Worm (Caenorhabditis elegans) whole organism, L3 larva: Measurements from ENCODE around the gene Y55F3AM.5.
A peak's percentile ranks its signal among the peaks of the same experiment; 100 is the strongest.

Source experiments
- R02D3.7 ChIP-seq: fragments of 150-350 bp; optimal IDR thresholded peaks from 2 replicates; lab custom pipeline; 2014; ENCODE audit warnings: missing biosample characterization, missing genetic modification characterization
- ZK546.5 ChIP-seq: sonication (generic microtip); optimal IDR thresholded peaks from 2 replicates; lab custom pipeline; 2017; ENCODE audit warnings: missing biosample characterization, missing genetic modification characterization
- aly-2 ChIP-seq: fragments of 150-350 bp; optimal IDR thresholded peaks from 2 replicates; lab custom pipeline; 2014; ENCODE audit warnings: missing biosample characterization, missing genetic modification characterization
- ama-1 ChIP-seq: fragments of 150-350 bp; optimal IDR thresholded peaks from 2 replicates; lab custom pipeline; 2018
- ceh-16 ChIP-seq: sonication (generic microtip); optimal IDR thresholded peaks from 2 replicates; lab custom pipeline; 2017; ENCODE audit warnings: missing biosample characterization, missing genetic modification characterization
- ceh-82 ChIP-seq: fragments of 150-350 bp; optimal IDR thresholded peaks from 2 replicates; lab custom pipeline; 2014; ENCODE audit warnings: missing biosample characterization, missing genetic modification characterization
- ceh-9 ChIP-seq: sonication (generic microtip); optimal IDR thresholded peaks from 2 replicates; lab custom pipeline; 2018; ENCODE audit warnings: missing biosample characterization, missing genetic modification characterization
- daf-12 ChIP-seq: fragments of 150-350 bp; optimal IDR thresholded peaks from 2 replicates; lab custom pipeline; 2014; ENCODE audit warnings: missing biosample characterization, missing genetic modification reagents, missing genetic modification characterization
- egl-27 ChIP-seq: sonication (generic microtip); optimal IDR thresholded peaks from 4 replicates; lab custom pipeline; 2017; ENCODE audit warnings: missing biosample characterization, missing genetic modification reagents, missing genetic modification characterization
- egl-5 ChIP-seq: fragments of 150-350 bp; optimal IDR thresholded peaks from 2 replicates; lab custom pipeline; 2017; ENCODE audit warnings: missing biosample characterization, missing genetic modification reagents, missing genetic modification characterization, inconsistent platforms
- elt-1 ChIP-seq: fragments of 150-350 bp; optimal IDR thresholded peaks from 2 replicates; lab custom pipeline; 2014; ENCODE audit warnings: missing biosample characterization, missing genetic modification characterization
- elt-2 ChIP-seq: sonication (generic microtip); optimal IDR thresholded peaks from 2 replicates; lab custom pipeline; 2016; ENCODE audit warnings: missing genetic modification reagents, mild to moderate bottlenecking, missing genetic modification characterization, missing compliant biosample characterization
- elt-3 ChIP-seq, 3 experiments: fragments of 150-350 bp in 1 of 3; sonication (generic microtip) in 2 of 3; optimal IDR thresholded peaks; 2 replicates in 2 of 3; 4 replicates in 1 of 3; lab custom pipeline; 2014 to 2017; ENCODE audit warnings: missing biosample characterization in 3 of 3, missing genetic modification characterization in 3 of 3
- eor-1 ChIP-seq, 2 experiments: fragments of 150-350 bp; optimal IDR thresholded peaks; 2 replicates each; lab custom pipeline; 2014 to 2018; ENCODE audit warnings: missing biosample characterization in 2 of 2, missing genetic modification characterization in 2 of 2
- fkh-10 ChIP-seq: sonication (generic microtip); optimal IDR thresholded peaks from 2 replicates; lab custom pipeline; 2017; ENCODE audit warnings: missing biosample characterization, missing genetic modification reagents, missing genetic modification characterization
- hmg-11 ChIP-seq: sonication (generic microtip); optimal IDR thresholded peaks from 2 replicates; lab custom pipeline; 2016; ENCODE audit warnings: missing genetic modification characterization, missing compliant biosample characterization
- lin-39 ChIP-seq: fragments of 150-350 bp; optimal IDR thresholded peaks from 2 replicates; lab custom pipeline; 2018; ENCODE audit warnings: missing biosample characterization, missing genetic modification reagents, missing genetic modification characterization
- mdl-1 ChIP-seq: fragments of 150-350 bp; optimal IDR thresholded peaks from 2 replicates; lab custom pipeline; 2014; ENCODE audit warnings: missing biosample characterization, missing genetic modification characterization
- nfya-1 ChIP-seq: sonication (generic microtip); optimal IDR thresholded peaks from 2 replicates; lab custom pipeline; 2017; ENCODE audit warnings: missing genetic modification characterization, mild to moderate bottlenecking, missing compliant biosample characterization, antibody characterized with exemption, moderate library complexity; ENCODE audit not compliant: insufficient read depth
- nhr-11 ChIP-seq: fragments of 150-350 bp; optimal IDR thresholded peaks from 2 replicates; lab custom pipeline; 2014; ENCODE audit warnings: missing biosample characterization, missing genetic modification characterization
- nhr-12 ChIP-seq: fragments of 150-350 bp; optimal IDR thresholded peaks from 2 replicates; lab custom pipeline; 2014; ENCODE audit warnings: missing biosample characterization, missing genetic modification characterization
- nhr-23 ChIP-seq: fragments of 150-350 bp; optimal IDR thresholded peaks from 2 replicates; lab custom pipeline; 2014; ENCODE audit warnings: missing biosample characterization, missing genetic modification reagents, missing genetic modification characterization
- nhr-237 ChIP-seq: fragments of 150-350 bp; optimal IDR thresholded peaks from 2 replicates; lab custom pipeline; 2014; ENCODE audit warnings: missing biosample characterization, missing genetic modification characterization
- nhr-28 ChIP-seq: fragments of 150-350 bp; optimal IDR thresholded peaks from 2 replicates; lab custom pipeline; 2014; ENCODE audit warnings: missing biosample characterization, missing genetic modification characterization
- nhr-43 ChIP-seq: sonication (generic microtip); optimal IDR thresholded peaks from 2 replicates; lab custom pipeline; 2016; ENCODE audit warnings: mild to moderate bottlenecking, missing genetic modification characterization, missing compliant biosample characterization; ENCODE audit not compliant: poor library complexity, severe bottlenecking
- nhr-67 ChIP-seq: fragments of 150-350 bp; optimal IDR thresholded peaks from 2 replicates; lab custom pipeline; 2014; ENCODE audit warnings: missing biosample characterization, missing genetic modification characterization
- nhr-76 ChIP-seq: fragments of 150-350 bp; sonication (generic microtip); optimal IDR thresholded peaks from 5 replicates; lab custom pipeline; 2014; ENCODE audit warnings: missing biosample characterization, missing genetic modification characterization
- nhr-77 ChIP-seq: fragments of 150-350 bp; optimal IDR thresholded peaks from 2 replicates; lab custom pipeline; 2014; ENCODE audit warnings: missing biosample characterization, missing genetic modification characterization
- pha-4 ChIP-seq: fragments of 150-350 bp; optimal IDR thresholded peaks from 2 replicates; lab custom pipeline; 2014; ENCODE audit warnings: missing biosample characterization, missing genetic modification reagents, missing genetic modification characterization
- pqm-1 ChIP-seq: fragments of 150-350 bp; optimal IDR thresholded peaks from 2 replicates; lab custom pipeline; 2017; ENCODE audit warnings: missing biosample characterization, missing genetic modification characterization, inconsistent platforms
- sea-2 ChIP-seq: fragments of 150-350 bp; sonication (generic microtip); optimal IDR thresholded peaks from 4 replicates; lab custom pipeline; 2014; ENCODE audit warnings: missing biosample characterization, missing genetic modification reagents, missing genetic modification characterization
- snpc-4 ChIP-seq: fragments of 150-350 bp; optimal IDR thresholded peaks from 2 replicates; lab custom pipeline; 2014; ENCODE audit warnings: missing biosample characterization, missing genetic modification characterization
- unc-62 ChIP-seq: fragments of 150-350 bp; sonication (generic microtip); optimal IDR thresholded peaks from 4 replicates; lab custom pipeline; 2014; ENCODE audit warnings: missing biosample characterization, missing genetic modification reagents, missing genetic modification characterization
- zag-1 ChIP-seq: fragments of 150-350 bp; optimal IDR thresholded peaks from 2 replicates; lab custom pipeline; 2014; ENCODE audit warnings: missing biosample characterization, missing genetic modification characterization
- ztf-11 ChIP-seq: fragments of 150-350 bp; optimal IDR thresholded peaks from 2 replicates; lab custom pipeline; 2014; ENCODE audit warnings: missing biosample characterization, missing genetic modification characterization
- ztf-4 ChIP-seq: fragments of 150-350 bp; optimal IDR thresholded peaks from 2 replicates; lab custom pipeline; 2014; ENCODE audit warnings: missing biosample characterization, missing genetic modification characterization

Gene Y55F3AM.5

DNA sequence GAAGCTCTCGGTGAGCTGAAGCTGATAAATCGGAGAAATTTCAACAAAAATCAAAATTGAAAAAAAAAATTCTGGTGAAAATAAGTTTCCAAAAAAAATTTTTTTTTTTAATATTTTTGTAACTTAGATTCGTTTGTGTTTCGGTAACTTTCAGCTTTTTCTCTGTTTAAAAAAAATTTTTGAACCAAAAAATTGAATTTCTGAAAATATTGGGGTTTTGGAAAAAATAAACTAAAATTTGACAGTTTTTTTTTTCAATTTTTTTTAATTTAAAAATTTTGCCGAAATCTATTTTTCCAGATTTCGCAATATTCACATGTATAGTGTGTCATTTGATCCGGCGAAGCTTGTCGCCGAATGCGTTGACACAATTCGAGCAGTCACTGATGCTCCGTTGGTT, at the start of gene Y55F3AM.5:
Y55F3AM.5 (plus strand) TSS at position 301 of the 400 bp plus-strand sequence.
- no peak for TF ChIP-seq R02D3.7
- no peak for TF ChIP-seq ama-1 (lab: Kevin White, UChicago)
- no peak for TF ChIP-seq ztf-11 (tag; lab: Kevin White, UChicago)
- no peak for TF ChIP-seq unc-62
- no peak for TF ChIP-seq nhr-76
- no peak for TF ChIP-seq ztf-4 (tag; lab: Kevin White, UChicago)
- no peak for TF ChIP-seq nhr-67
- no peak for TF ChIP-seq ceh-82 (tag; lab: Kevin White, UChicago)
- TF ChIP-seq pha-4: no peak
- TF ChIP-seq nfya-1 (tag; lab: Kevin White, UChicago): no peak
- no peak for TF ChIP-seq daf-12 (tag; lab: Kevin White, UChicago)
- no peak for TF ChIP-seq nhr-43 (tag; lab: Kevin White, UChicago)
- no peak for TF ChIP-seq elt-1 (tag; lab: Kevin White, UChicago)
- TF ChIP-seq ceh-16 (tag; lab: Kevin White, UChicago): no peak
- no peak for TF ChIP-seq mdl-1 (tag; lab: Kevin White, UChicago)
- TF ChIP-seq nhr-23 (tag; lab: Kevin White, UChicago): no peak
- no peak for TF ChIP-seq nhr-28 (tag; lab: Kevin White, UChicago)
- TF ChIP-seq, all 47 proteins: peak for 0

DNA sequence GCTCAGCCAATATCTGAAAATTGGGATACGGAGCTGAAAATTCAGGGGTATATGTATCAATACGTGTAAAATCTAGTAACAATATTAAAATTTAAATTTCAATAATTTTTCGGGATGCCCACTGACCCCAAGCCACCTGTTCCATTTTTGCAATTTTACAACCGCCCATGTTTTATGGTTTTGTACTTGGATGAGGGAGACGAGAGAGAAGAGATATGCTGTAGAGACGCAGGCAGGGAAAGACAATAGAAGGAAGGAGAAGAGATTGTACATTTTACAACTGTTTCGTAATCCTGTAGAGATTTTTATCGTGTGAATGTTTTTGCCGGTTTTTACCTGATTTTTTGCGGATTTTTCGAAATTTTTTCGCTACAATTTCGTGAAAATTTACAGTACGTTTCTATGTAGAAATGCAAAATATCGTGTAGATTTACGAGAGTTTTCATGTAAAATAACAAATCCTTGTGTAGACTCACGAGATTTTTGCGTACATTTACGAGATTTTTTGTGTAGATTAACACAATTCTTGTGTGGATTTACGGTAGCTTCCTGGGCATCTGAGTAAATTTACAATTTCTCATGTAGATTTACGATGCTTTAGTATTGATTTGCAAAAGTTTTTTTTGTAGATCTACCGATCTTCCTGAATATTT, 48.9 kb upstream of the Y55F3AM.5 start:
- TF ChIP-seq nhr-76 (no peak), pqm-1 (tag; lab: Kevin White, UChicago) (no peak), nhr-23 (tag; lab: Kevin White, UChicago) (peak; percentile 9)

DNA sequence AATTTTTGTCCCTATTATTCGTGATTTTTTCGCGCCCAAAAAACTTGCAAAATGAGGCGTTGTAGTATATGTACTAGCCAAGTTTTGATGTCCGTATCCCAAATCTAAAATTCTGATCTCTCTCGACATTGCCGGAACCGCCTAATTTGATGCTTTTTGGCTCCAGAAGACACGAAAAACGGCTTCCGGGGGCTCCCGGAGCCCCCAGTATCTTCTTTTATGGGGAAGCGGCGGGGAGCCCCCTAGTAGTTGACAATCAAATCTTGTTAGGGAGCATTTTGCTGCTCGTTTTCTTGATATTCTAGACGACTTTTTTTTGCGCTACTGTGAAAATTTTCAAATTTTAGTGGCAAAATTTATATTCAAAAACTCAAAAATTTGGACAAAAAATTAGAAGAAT, 47.4 kb upstream of the Y55F3AM.5 start:
- no peak for TF ChIP-seq nhr-23 (tag; lab: Kevin White, UChicago)
- no peak for TF ChIP-seq nhr-28 (tag; lab: Kevin White, UChicago)
- TF ChIP-seq nhr-237 (tag; lab: Kevin White, UChicago): no peak
- no peak for TF ChIP-seq hmg-11 (tag; lab: Kevin White, UChicago)
- no peak for TF ChIP-seq aly-2 (tag; lab: Kevin White, UChicago)
- no peak for TF ChIP-seq R02D3.7
- no peak for TF ChIP-seq egl-5 (tag; lab: Kevin White, UChicago)
- TF ChIP-seq, all 47 proteins: peak for 0

- TF ChIP-seq daf-12 (tag; lab: Kevin White, UChicago) (no peak), lin-39 (tag; lab: Kevin White, UChicago) (no peak), ceh-9 (tag; lab: Kevin White, UChicago) (no peak), snpc-4 (tag; lab: Kevin White, UChicago) (no peak), nhr-28 (tag; lab: Kevin White, UChicago) (no peak), unc-62 (no peak), aly-2 (tag; lab: Kevin White, UChicago) (no peak), nhr-77 (tag; lab: Kevin White, UChicago) (no peak), sea-2 (GFP tag; lab: Kevin White, UChicago) (no peak), elt-2 (tag; lab: Kevin White, UChicago) (no peak), fkh-10 (GFP tag; lab: Kevin White, UChicago) (no peak), nhr-11 (tag; lab: Kevin White, UChicago) (no peak), eor-1 (tag; optimal IDR thresholded peaks at IDR 0.05; lab: Kevin White, UChicago) (no peak), nhr-12 (tag; lab: Kevin White, UChicago) (no peak), ZK546.5 (tag; lab: Kevin White, UChicago) (no peak), egl-27 (tag; lab: Kevin White, UChicago) (no peak), elt-3 (tag; optimal IDR thresholded peaks at IDR 0.05; lab: Kevin White, UChicago) (no peak), zag-1 (tag; lab: Kevin White, UChicago) (no peak)
Observed at ce11 chrIV:953136-953535, 45.9 kb upstream of the Y55F3AM.5 start.
